Worm (Caenorhabditis elegans) whole organism, midembryonic: ENCODE data around the gene C34D10.5.

Experiments
- med-1 ChIP-seq: sonication (generic microtip); optimal IDR thresholded peaks from 2 replicates; lab custom pipeline; 2017; ENCODE audit warnings: missing genetic modification characterization, mild to moderate bottlenecking, missing compliant biosample characterization, antibody characterized with exemption, missing genetic modification reagents; ENCODE audit not compliant: insufficient read depth
- ztf-29 ChIP-seq: fragments of 200-800 bp; sonication (Bioruptor generic); IDR thresholded peaks from 2 replicates; pipeline ENCODE4 v1.3.6; 2022; ENCODE audit warnings: missing genetic modification reagents, missing genetic modification characterization, missing compliant biosample characterization

- no peak for TF ChIP-seq med-1 (GFP tag; lab: Kevin White, UChicago)
- TF ChIP-seq ztf-29 (GFP tag; lab: Robert Waterston, UW), result no peak
Observed at ce11 chrX:7989155-7989554, 28.7 kb upstream of the C34D10.5 start.
